Worm (Caenorhabditis elegans) whole organism, late embryonic: Measurements from ENCODE around the gene sri-78.

ENCODE experiments used
- ceh-19 ChIP-seq: fragments of 200-800 bp; sonication (Bioruptor generic); optimal IDR thresholded peaks from 2 replicates; lab custom pipeline; 2018; ENCODE audit warnings: mild to moderate bottlenecking, missing genetic modification characterization, missing compliant biosample characterization
- elt-4 ChIP-seq: sonication (generic microtip); optimal IDR thresholded peaks from 2 replicates; lab custom pipeline; 2016; ENCODE audit warnings: missing genetic modification characterization, missing compliant biosample characterization
- fkh-10 ChIP-seq: fragments of 150-350 bp; optimal IDR thresholded peaks from 2 replicates; lab custom pipeline; 2014; ENCODE audit warnings: missing biosample characterization, missing genetic modification reagents, missing genetic modification characterization
- nfya-1 ChIP-seq: sonication (generic microtip); optimal IDR thresholded peaks from 2 replicates; lab custom pipeline; 2017; ENCODE audit warnings: missing genetic modification characterization, mild to moderate bottlenecking, missing compliant biosample characterization, antibody characterized with exemption, moderate library complexity
- nhr-11 ChIP-seq: fragments of 150-350 bp; optimal IDR thresholded peaks from 2 replicates; lab custom pipeline; 2014; ENCODE audit warnings: missing biosample characterization, missing genetic modification characterization
- pat-9 ChIP-seq: fragments of 200-800 bp; sonication (Bioruptor generic); optimal IDR thresholded peaks from 2 replicates; lab custom pipeline; 2018; ENCODE audit warnings: mild to moderate bottlenecking, missing genetic modification characterization, moderate library complexity, missing compliant biosample characterization
- pha-4 ChIP-seq: fragments of 150-350 bp; optimal IDR thresholded peaks from 2 replicates; lab custom pipeline; 2018; ENCODE audit warnings: missing biosample characterization, missing genetic modification reagents, missing genetic modification characterization
- pqm-1 ChIP-seq: sonication (generic microtip); optimal IDR thresholded peaks from 2 replicates; lab custom pipeline; 2016; ENCODE audit warnings: missing genetic modification characterization, missing compliant biosample characterization
- sdc-2 ChIP-seq: sonication (generic microtip); optimal IDR thresholded peaks from 2 replicates; lab custom pipeline; 2016; ENCODE audit warnings: missing genotype, missing genetic modification characterization, missing compliant biosample characterization

DNA sequence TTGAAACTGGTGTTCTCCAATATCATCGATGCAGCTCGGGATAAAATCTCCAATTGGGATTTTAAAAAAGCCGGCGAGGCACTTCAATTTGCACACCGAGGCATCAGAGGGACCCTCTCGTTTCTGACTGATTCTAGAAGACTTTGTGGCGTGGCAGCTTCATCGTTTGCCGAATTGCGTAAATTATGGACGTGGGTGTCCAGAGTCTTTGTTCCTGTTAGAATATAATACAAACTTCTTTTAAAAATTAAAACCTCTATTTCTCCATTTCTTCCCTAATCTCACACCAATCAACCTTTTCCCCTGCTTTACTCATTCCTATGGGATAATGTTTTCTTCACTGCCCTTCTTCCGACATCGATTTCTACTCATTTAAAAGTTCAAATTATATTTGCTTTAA lies 25.4 kb downstream of the sri-78 start, which contains the start of gene ZC239.5:
- no peak for TF ChIP-seq nhr-11 (tag; lab: Kevin White, UChicago)
- no peak for TF ChIP-seq pqm-1
- no peak for TF ChIP-seq pat-9 (tag; lab: Kevin White, UChicago)
- no peak for TF ChIP-seq fkh-10 (GFP tag; lab: Kevin White, UChicago)
- no peak for TF ChIP-seq pha-4 (tag; lab: Kevin White, UChicago)
- no peak for TF ChIP-seq nfya-1
- TF ChIP-seq elt-4 (tag; lab: Kevin White, UChicago) = no peak
- no peak for TF ChIP-seq ceh-19
- no peak for TF ChIP-seq sdc-2 (tag; lab: Kevin White, UChicago)
